Fruit fly (Drosophila melanogaster) whole organism, embryonic: Measurements from ENCODE around the gene wtrw.

Experiments
- Kr ChIP-seq: fragments of 200-800 bp; sonication (Bioruptor generic); optimal IDR thresholded peaks from 2 replicates; lab custom pipeline; 2017; ENCODE audit warnings: missing biosample characterization, mild to moderate bottlenecking, missing genetic modification characterization
- Lpt ChIP-seq: fragments of >200 bp; optimal IDR thresholded peaks from 2 replicates; lab custom pipeline; 2018; ENCODE audit warnings: missing biosample characterization, missing genetic modification characterization

dm6 chr3R:7947349-7947748, 56.2 kb downstream of the wtrw start:
- no peak for TF ChIP-seq Lpt (GFP tag; lab: Kevin White, UChicago)
- TF ChIP-seq Kr (GFP tag; lab: Kevin White, UChicago): no peak
